Worm (Caenorhabditis elegans): ENCODE measurements around the gene fbxa-88.

DNA sequence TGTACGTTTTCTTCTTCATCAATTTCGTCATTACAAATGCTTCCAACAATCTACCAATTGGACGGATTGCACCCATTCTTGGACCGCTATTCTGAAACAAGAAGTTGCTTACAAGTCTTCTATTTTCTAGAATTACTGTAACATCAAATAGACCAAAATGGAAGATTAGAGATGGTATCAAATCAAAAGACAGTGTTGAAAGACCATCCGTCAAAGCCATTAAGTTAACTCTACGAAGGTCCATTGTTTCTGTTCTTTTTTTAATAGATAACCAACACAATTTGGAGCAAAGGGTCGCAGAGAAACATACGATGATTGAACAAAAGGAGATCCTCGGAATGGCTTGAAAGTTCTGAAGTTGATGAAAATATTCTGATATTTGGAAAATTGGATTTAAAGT, 2.1 kb upstream of the fbxa-88 start:
- TF ChIP-seq unc-62 (GFP tag; optimal IDR thresholded peaks at IDR 0.05) (no peak), pha-4 (tag; optimal IDR thresholded peaks at IDR 0.05) (no peak)
